Worm (Caenorhabditis elegans): ENCODE measurements around the gene acl-1.

ce11 chrX:15881027-15881426 lies 31.3 kb downstream of the acl-1 start:
- TF ChIP-seq elt-3 (tag; optimal IDR thresholded peaks at IDR 0.05) (no peak), nhr-23 (tag; optimal IDR thresholded peaks at IDR 0.05) (no peak), lsy-2 (tag; optimal IDR thresholded peaks at IDR 0.05) (no peak), F13H6.1 (tag; optimal IDR thresholded peaks at IDR 0.05) (no peak), unc-62 (GFP tag; optimal IDR thresholded peaks at IDR 0.05) (no peak), aly-2 (tag; optimal IDR thresholded peaks at IDR 0.05) (no peak)
